Comparison of ENCODE assay signal across 6 worm cellular contexts in genomic region chrII:4134688-4135087, ce11.
TF ChIP-seq lines count a peak whose summit lies in the region.

No protein-coding gene starts in this region.

TF ChIP-seq in whole organism, L1 larva, 84 proteins besides CTCF, POLR2A, EP300 and RAD21:
- TF ChIP-seq nhr-76 (tag; optimal IDR thresholded peaks at IDR 0.05; lab: Kevin White, UChicago) (no peak), nhr-20 (tag; optimal IDR thresholded peaks at IDR 0.05; lab: Kevin White, UChicago) (no peak), tbx-2 (tag; optimal IDR thresholded peaks at IDR 0.05; lab: Kevin White, UChicago) (peak; percentile 6), fkh-10 (GFP tag; optimal IDR thresholded peaks at IDR 0.05; lab: Kevin White, UChicago) (peak; percentile 32), lin-14 (GFP tag; optimal IDR thresholded peaks at IDR 0.05; lab: Kevin White, UChicago) (peak; percentile 72), fkh-8 (tag; optimal IDR thresholded peaks at IDR 0.05; lab: Kevin White, UChicago) (peak; percentile 47), unc-86 (tag; optimal IDR thresholded peaks at IDR 0.05; lab: Kevin White, UChicago) (peak; percentile 60), nhr-47 (tag; optimal IDR thresholded peaks at IDR 0.05; lab: Kevin White, UChicago) (peak; percentile 16)

TF ChIP-seq in whole organism, L2 larva, 48 proteins besides CTCF, POLR2A, EP300 and RAD21:
- TF ChIP-seq lin-39 (tag; optimal IDR thresholded peaks at IDR 0.05; lab: Kevin White, UChicago) (no peak), F13H6.1 (tag; optimal IDR thresholded peaks at IDR 0.05; lab: Kevin White, UChicago) (peak; percentile 5), sem-4 (tag; optimal IDR thresholded peaks at IDR 0.05; lab: Kevin White, UChicago) (peak; percentile 9)
TF ChIP-seq in whole organism, L2 larva: peak in this region for 2.

TF ChIP-seq in whole organism, L3 larva, 47 proteins besides CTCF, POLR2A, EP300 and RAD21:
- peak; percentile 73 for TF ChIP-seq tbx-2 (tag; optimal IDR thresholded peaks at IDR 0.05; lab: Kevin White, UChicago)
- TF ChIP-seq ztf-4 (tag; optimal IDR thresholded peaks at IDR 0.05; lab: Kevin White, UChicago) = no peak
- peak; percentile 73 for TF ChIP-seq nfya-1 (tag; optimal IDR thresholded peaks at IDR 0.05; lab: Kevin White, UChicago; ENCODE audit: insufficient read depth)

TF ChIP-seq in whole organism, L4 larva, 104 proteins besides CTCF, POLR2A, EP300 and RAD21:
- TF ChIP-seq nhr-11 (tag; optimal IDR thresholded peaks at IDR 0.05; lab: Kevin White, UChicago) = no peak
- peak; percentile 23 for TF ChIP-seq rbr-2 (tag; optimal IDR thresholded peaks at IDR 0.05; lab: Kevin White, UChicago)
- peak; percentile 70; the same call in 1 of the 2 replicates for TF ChIP-seq egl-43 (GFP tag; IDR thresholded peaks at IDR 0.05; lab: Robert Waterston, UW)
- peak; percentile 95 for TF ChIP-seq set-16 (GFP tag; IDR thresholded peaks at IDR 0.05; lab: Robert Waterston, UW)

TF ChIP-seq in whole organism, late embryonic, 69 proteins besides CTCF, POLR2A, EP300 and RAD21:
- TF ChIP-seq ceh-48 (tag; optimal IDR thresholded peaks at IDR 0.05; lab: Kevin White, UChicago) = no peak
- TF ChIP-seq unc-42 (tag; optimal IDR thresholded peaks at IDR 0.05; lab: Kevin White, UChicago) = peak; percentile 32
- no peak for TF ChIP-seq fkh-10 (GFP tag; optimal IDR thresholded peaks at IDR 0.05; lab: Kevin White, UChicago)
- TF ChIP-seq fkh-6 (tag; optimal IDR thresholded peaks at IDR 0.05; lab: Kevin White, UChicago) = no peak
- TF ChIP-seq ets-4 (tag; optimal IDR thresholded peaks at IDR 0.05; lab: Kevin White, UChicago) = no peak
- TF ChIP-seq nfya-1 (tag; optimal IDR thresholded peaks at IDR 0.05; lab: Kevin White, UChicago) = peak; percentile 50
- TF ChIP-seq pax-1 (tag; optimal IDR thresholded peaks at IDR 0.05; lab: Kevin White, UChicago) = no peak
- no peak for TF ChIP-seq C08G9.2 (tag; optimal IDR thresholded peaks at IDR 0.05; lab: Kevin White, UChicago)
- TF ChIP-seq ceh-31 (tag; optimal IDR thresholded peaks at IDR 0.05; lab: Kevin White, UChicago) = peak; percentile 47
- TF ChIP-seq dve-1 (tag; optimal IDR thresholded peaks at IDR 0.05; lab: Kevin White, UChicago) = no peak
- no peak for TF ChIP-seq ceh-2 (tag; optimal IDR thresholded peaks at IDR 0.05; lab: Kevin White, UChicago)
- no peak for TF ChIP-seq sox-2 (GFP tag; IDR thresholded peaks at IDR 0.05; lab: Robert Waterston, UW)
- TF ChIP-seq ceh-34 (tag; optimal IDR thresholded peaks at IDR 0.05; lab: Kevin White, UChicago) = peak; percentile 25

TF ChIP-seq in whole organism, young adult, 124 proteins besides CTCF, POLR2A, EP300 and RAD21:
- TF ChIP-seq zfh-2 (GFP tag; conservative IDR thresholded peaks at IDR 0.05; lab: Robert Waterston, UW) = peak; percentile 93
- peak; percentile 80 for TF ChIP-seq egrh-3 (GFP tag; IDR thresholded peaks at IDR 0.05; lab: Robert Waterston, UW)
- TF ChIP-seq ceh-79 (tag; optimal IDR thresholded peaks at IDR 0.05; lab: Kevin White, UChicago) = no peak
